Worm (Caenorhabditis elegans): ENCODE data around the gene C28A5.6.

ce11 chrIII:4382118-4382517, 47.2 kb downstream of the C28A5.6 start:
- no peak for TF ChIP-seq T22C8.4 (GFP tag; IDR thresholded peaks at IDR 0.05)
- TF ChIP-seq ref-1 (GFP tag; conservative IDR thresholded peaks at IDR 0.05): no peak
- no peak for TF ChIP-seq ztf-23 (GFP tag; IDR thresholded peaks at IDR 0.05)
- TF ChIP-seq cog-1 (tag; optimal IDR thresholded peaks at IDR 0.05): no peak
- TF ChIP-seq flt-1 (GFP tag; IDR thresholded peaks at IDR 0.05): no peak

Measured in whole organism, midembryonic.